Worm (Caenorhabditis elegans): ENCODE results near the gene F41B4.2.

F41B4.2 gene

DNA sequence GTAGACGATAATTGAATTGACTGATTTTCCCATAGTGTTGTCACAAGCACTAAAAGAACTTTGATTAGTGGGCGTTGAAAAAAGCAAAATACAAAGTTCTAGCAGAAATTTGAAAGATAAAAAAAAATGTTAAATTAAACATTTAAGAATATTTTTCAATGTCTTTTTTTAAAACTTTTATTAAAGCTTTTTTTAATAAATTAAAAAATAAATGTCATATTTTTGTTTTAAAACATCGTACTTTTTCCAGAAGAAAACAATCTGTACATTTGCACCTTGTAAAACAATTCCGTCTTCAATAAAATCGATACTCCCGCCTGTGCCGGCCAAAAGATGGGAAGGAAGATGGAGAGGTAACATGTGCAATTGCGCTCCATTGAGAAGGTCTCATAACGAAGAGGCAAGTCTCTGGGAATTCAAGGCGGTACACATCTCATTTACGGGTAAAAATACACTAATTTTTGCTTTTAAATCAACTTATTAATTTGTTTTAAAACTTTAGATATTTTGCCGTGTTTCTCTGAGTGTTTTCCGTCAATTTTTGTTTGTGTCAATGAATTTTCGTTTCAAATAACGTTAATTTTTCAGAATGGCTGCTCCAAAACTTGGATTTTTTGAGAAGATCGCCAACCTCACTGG is 5.7 kb upstream of the F41B4.2 start, which contains the start of the genes glr-6 and asg-2 (continued):
- peak; percentile 12 for TF ChIP-seq fkh-10 (GFP tag; optimal IDR thresholded peaks at IDR 0.05)
- TF ChIP-seq tlp-1 (tag; optimal IDR thresholded peaks at IDR 0.05), result no peak
- TF ChIP-seq efl-3 (GFP tag; optimal IDR thresholded peaks at IDR 0.05), result no peak
- peak; percentile 86 for TF ChIP-seq rnt-1 (tag; optimal IDR thresholded peaks at IDR 0.05)
- TF ChIP-seq isw-1 (GFP tag; IDR thresholded peaks at IDR 0.05), result peak; percentile 46
- 0 out of 2 replicates have a peak, but pooled peaks have one; percentile 26 for TF ChIP-seq ceh-88 (GFP tag; IDR thresholded peaks at IDR 0.05)
- peak; percentile 72 for TF ChIP-seq unc-130 (tag; optimal IDR thresholded peaks at IDR 0.05)
- TF ChIP-seq blmp-1 (tag; optimal IDR thresholded peaks at IDR 0.05), result peak; percentile 76
- TF ChIP-seq unc-30 (tag; optimal IDR thresholded peaks at IDR 0.05), result no peak
- TF ChIP-seq ama-1 (optimal IDR thresholded peaks at IDR 0.05), result no peak
- peak; percentile 60 for TF ChIP-seq skn-1 (tag; optimal IDR thresholded peaks at IDR 0.05)
- TF ChIP-seq snu-23 (GFP tag; optimal IDR thresholded peaks at IDR 0.05), result peak; percentile 87
- no peak for TF ChIP-seq mef-2 (tag; optimal IDR thresholded peaks at IDR 0.05)
- TF ChIP-seq fos-1 (tag; optimal IDR thresholded peaks at IDR 0.05), result peak; percentile 81
- peak; percentile 78 for TF ChIP-seq nhr-90 (tag; optimal IDR thresholded peaks at IDR 0.05; ENCODE audit: poor library complexity)
- TF ChIP-seq fkh-4 (tag; optimal IDR thresholded peaks at IDR 0.05; ENCODE audit: borderline replicate concordance), result no peak
- TF ChIP-seq lin-13 (GFP tag; optimal IDR thresholded peaks at IDR 0.05), result peak; percentile 78
- TF ChIP-seq irx-1 (tag; optimal IDR thresholded peaks at IDR 0.05), result peak; percentile 43
- no peak for TF ChIP-seq hlh-4 (tag; optimal IDR thresholded peaks at IDR 0.05)
- TF ChIP-seq fkh-8 (tag; optimal IDR thresholded peaks at IDR 0.05), result peak; percentile 77
- peak; percentile 82 for TF ChIP-seq nhr-19 (GFP tag; conservative IDR thresholded peaks at IDR 0.05)
- TF ChIP-seq tbx-2 (tag; optimal IDR thresholded peaks at IDR 0.05), result peak; percentile 78
- TF ChIP-seq mab-9 (GFP tag; IDR thresholded peaks at IDR 0.05), result no peak
- TF ChIP-seq sptf-1 (tag; optimal IDR thresholded peaks at IDR 0.05), result no peak
- TF ChIP-seq grh-1 (GFP tag; IDR thresholded peaks at IDR 0.05), result peak; percentile 40
- TF ChIP-seq lsy-2 (tag; optimal IDR thresholded peaks at IDR 0.05), result peak; percentile 79 to 92
- TF ChIP-seq ces-1 (GFP tag; optimal IDR thresholded peaks at IDR 0.05), result no peak
- peak; percentile 84 for TF ChIP-seq nhr-47 (tag; optimal IDR thresholded peaks at IDR 0.05)
- peak; percentile 66 for TF ChIP-seq hpl-2 (GFP tag; optimal IDR thresholded peaks at IDR 0.05)
- peak in 1 of 2 experiments; percentile 25 for TF ChIP-seq ztf-11 (tag; optimal IDR thresholded peaks at IDR 0.05)
- TF ChIP-seq dsc-1 (tag; optimal IDR thresholded peaks at IDR 0.05), result peak; percentile 64
- TF ChIP-seq F16B12.6 (tag; optimal IDR thresholded peaks at IDR 0.05), result peak; percentile 37
- peak; percentile 91 for TF ChIP-seq mep-1 (tag; optimal IDR thresholded peaks at IDR 0.05)
- TF ChIP-seq efl-1 (optimal IDR thresholded peaks at IDR 0.05), result peak; percentile 74 to 81
- peak; percentile 65 to 96 for TF ChIP-seq efl-1 (GFP tag; optimal IDR thresholded peaks at IDR 0.05 in 1 of 2)
- TF ChIP-seq elt-3 (tag; optimal IDR thresholded peaks at IDR 0.05), result peak in 3 of 6 experiments; percentile 26 to 70 (median 30)
- peak; percentile 86 for TF ChIP-seq nhr-77 (tag; optimal IDR thresholded peaks at IDR 0.05)
- peak; percentile 27 for TF ChIP-seq elt-2 (tag; optimal IDR thresholded peaks at IDR 0.05)
- TF ChIP-seq sup-37 (GFP tag; optimal IDR thresholded peaks at IDR 0.05), result no peak
- TF ChIP-seq pag-3 (tag; optimal IDR thresholded peaks at IDR 0.05; ENCODE audit: borderline replicate concordance, insufficient read depth), result no peak
- TF ChIP-seq lin-39 (tag; optimal IDR thresholded peaks at IDR 0.05), result peak; percentile 55
- no peak for TF ChIP-seq alr-1 (tag; optimal IDR thresholded peaks at IDR 0.05; ENCODE audit: borderline replicate concordance)
- TF ChIP-seq ceh-63 (GFP tag; optimal IDR thresholded peaks at IDR 0.05), result no peak
- no peak for TF ChIP-seq nhr-12 (tag; optimal IDR thresholded peaks at IDR 0.05)
- peak; percentile 12 for TF ChIP-seq egl-13 (tag; optimal IDR thresholded peaks at IDR 0.05)
- TF ChIP-seq egl-27 (tag; optimal IDR thresholded peaks at IDR 0.05), result peak in 1 of 2 experiments; percentile 3
- no peak for TF ChIP-seq unc-62 (GFP tag; optimal IDR thresholded peaks at IDR 0.05)
- peak; percentile 90 for TF ChIP-seq nhr-71 (tag; optimal IDR thresholded peaks at IDR 0.05)
- TF ChIP-seq unc-86 (tag; optimal IDR thresholded peaks at IDR 0.05), result peak; percentile 44
- TF ChIP-seq zag-1 (tag; optimal IDR thresholded peaks at IDR 0.05), result no peak
- TF ChIP-seq pax-3 (tag; optimal IDR thresholded peaks at IDR 0.05), result peak; percentile 48
- peak; percentile 93 for TF ChIP-seq xbp-1 (tag; optimal IDR thresholded peaks at IDR 0.05)

Measured in whole organism, L1 larva.